Worm (Caenorhabditis elegans) whole organism, young adult: ENCODE results near the gene elks-1.

Experiments used
- F10E7.11 ChIP-seq: sonication (generic microtip); optimal IDR thresholded peaks from 2 replicates; lab custom pipeline; 2017; ENCODE audit warnings: mild to moderate bottlenecking, missing genetic modification characterization, moderate library complexity, missing compliant biosample characterization
- F55B11.4 ChIP-seq: sonication (generic microtip); optimal IDR thresholded peaks from 2 replicates; lab custom pipeline; 2016; ENCODE audit warnings: missing compliant biosample characterization, missing genetic modification characterization, borderline replicate concordance; ENCODE audit not compliant: insufficient read depth
- bed-2 ChIP-seq: fragments of 200-800 bp; sonication (Bioruptor generic); IDR thresholded peaks from 2 replicates; pipeline ENCODE4 v1.3.6; 2022; ENCODE audit warnings: missing genetic modification reagents, missing genetic modification characterization, missing compliant biosample characterization
- dox-1 ChIP-seq: fragments of 200-800 bp; sonication (Bioruptor generic); IDR thresholded peaks from 2 replicates; pipeline ENCODE4 v1.3.6; 2022; ENCODE audit warnings: missing genetic modification reagents, missing genetic modification characterization, missing compliant biosample characterization
- dpl-1 ChIP-seq: fragments of 150-350 bp; optimal IDR thresholded peaks from 2 replicates; lab custom pipeline; 2014; ENCODE audit warnings: missing biosample characterization, missing genetic modification reagents, missing genetic modification characterization
- egl-44 ChIP-seq: fragments of 200-800 bp; sonication (Bioruptor generic); IDR thresholded peaks from 2 replicates; pipeline ENCODE4 v1.3.6; 2022; ENCODE audit warnings: missing genetic modification reagents, missing genetic modification characterization, missing compliant biosample characterization
- fkh-3 ChIP-seq: sonication (generic microtip); optimal IDR thresholded peaks from 2 replicates; lab custom pipeline; 2016; ENCODE audit warnings: mild to moderate bottlenecking, missing genetic modification characterization, missing compliant biosample characterization
- hrde-1 ChIP-seq: sonication (generic microtip); optimal IDR thresholded peaks from 2 replicates; lab custom pipeline; 2016; ENCODE audit warnings: missing genetic modification characterization, mild to moderate bottlenecking, missing compliant biosample characterization, moderate library complexity, missing genotype, missing genetic modification reagents, borderline replicate concordance
- lin-26 ChIP-seq: fragments of 200-800 bp; sonication (Bioruptor generic); IDR thresholded peaks from 2 replicates; pipeline ENCODE4 v1.3.6; 2022; ENCODE audit warnings: missing genetic modification reagents, missing genetic modification characterization, missing compliant biosample characterization
- lin-40 ChIP-seq: sonication (generic microtip); optimal IDR thresholded peaks from 2 replicates; lab custom pipeline; 2016; ENCODE audit warnings: missing genetic modification characterization, mild to moderate bottlenecking, missing compliant biosample characterization, missing genotype, missing genetic modification reagents
- madf-6 ChIP-seq: fragments of 200-800 bp; sonication (Bioruptor generic); IDR thresholded peaks from 2 replicates; pipeline ENCODE4 v1.3.6; 2022; ENCODE audit warnings: missing genetic modification reagents, missing genetic modification characterization, missing compliant biosample characterization
- rcor-1 ChIP-seq: fragments of 200-800 bp; sonication (Bioruptor generic); IDR thresholded peaks from 2 replicates; pipeline ENCODE4 v1.3.6; 2022; ENCODE audit warnings: missing genetic modification reagents, missing genetic modification characterization, missing compliant biosample characterization
- rec-8 ChIP-seq, 2 experiments: sonication (generic microtip); optimal IDR thresholded peaks; 2 replicates each; lab custom pipeline; 2016; ENCODE audit warnings: mild to moderate bottlenecking in 2 of 2, missing genetic modification characterization in 2 of 2, missing genetic modification reagents in 2 of 2, missing genotype in 2 of 2, missing biosample characterization in 1 of 2, missing compliant biosample characterization in 1 of 2, moderate library complexity in 1 of 2

DNA sequence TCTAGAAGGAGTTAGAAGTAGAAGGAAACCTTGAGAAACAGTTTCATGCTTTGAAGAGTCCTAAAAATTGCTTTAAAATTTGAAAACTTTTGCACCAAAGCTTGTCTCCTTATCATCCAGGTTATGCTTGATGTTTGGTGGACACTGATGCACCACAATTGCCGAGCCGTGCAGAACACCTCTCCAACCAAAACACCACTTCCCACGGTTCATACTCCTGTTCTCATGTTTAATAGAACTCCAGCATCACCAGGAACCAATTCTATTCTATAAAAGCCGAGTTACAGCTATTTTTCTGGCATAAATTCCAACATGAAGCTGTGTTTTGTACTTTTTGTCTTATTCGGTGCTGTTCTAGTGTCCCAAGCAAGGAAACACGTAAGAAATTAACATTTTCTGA is 8.7 kb downstream of the elks-1 start, which contains the start of gene F42A6.2:
- TF ChIP-seq lin-26 (GFP tag; lab: Robert Waterston, UW) = no peak
- no peak for TF ChIP-seq rec-8 (tag; optimal IDR thresholded peaks at IDR 0.05; lab: Kevin White, UChicago)
- no peak for TF ChIP-seq lin-40 (tag; lab: Kevin White, UChicago)
- TF ChIP-seq dpl-1 = no peak
- TF ChIP-seq egl-44 = no peak
- no peak for TF ChIP-seq F55B11.4
- TF ChIP-seq F10E7.11 (tag; lab: Kevin White, UChicago) = no peak
- no peak for TF ChIP-seq fkh-3 (tag; lab: Kevin White, UChicago)
- no peak for TF ChIP-seq madf-6 (GFP tag; lab: Robert Waterston, UW)
- no peak for TF ChIP-seq bed-2 (GFP tag; lab: Robert Waterston, UW)
- TF ChIP-seq rcor-1 (GFP tag; lab: Robert Waterston, UW) = no peak
- no peak for TF ChIP-seq hrde-1 (tag; lab: Kevin White, UChicago)
- no peak for TF ChIP-seq dox-1
